Worm (Caenorhabditis elegans) whole organism, early embryonic: ENCODE data around the gene nhr-210.

ENCODE experiments used
- B0310.2 ChIP-seq: sonication (generic microtip); optimal IDR thresholded peaks from 2 replicates; lab custom pipeline; 2016; ENCODE audit warnings: mild to moderate bottlenecking, missing genetic modification characterization, missing compliant biosample characterization
- F13C5.2 ChIP-seq: sonication (generic microtip); optimal IDR thresholded peaks from 2 replicates; lab custom pipeline; 2017; ENCODE audit warnings: mild to moderate bottlenecking, missing genetic modification characterization, inconsistent platforms, missing compliant biosample characterization
- aly-1 ChIP-seq: sonication (generic microtip); optimal IDR thresholded peaks from 2 replicates; lab custom pipeline; 2016; ENCODE audit warnings: missing genetic modification characterization, missing compliant biosample characterization
- ama-1 ChIP-seq: fragments of 150-350 bp; optimal IDR thresholded peaks from 2 replicates; lab custom pipeline; 2014
- ceh-13 ChIP-seq: fragments of 200-800 bp; sonication (Bioruptor generic); optimal IDR thresholded peaks from 2 replicates; lab custom pipeline; 2018; ENCODE audit warnings: mild to moderate bottlenecking, missing genetic modification characterization, missing compliant biosample characterization
- ceh-36 ChIP-seq: sonication (generic microtip); optimal IDR thresholded peaks from 2 replicates; lab custom pipeline; 2016; ENCODE audit warnings: missing genetic modification characterization, inconsistent platforms, missing compliant biosample characterization
- ets-7 ChIP-seq: sonication (generic microtip); optimal IDR thresholded peaks from 2 replicates; lab custom pipeline; 2016; ENCODE audit warnings: missing genotype, missing genetic modification characterization, missing compliant biosample characterization
- flt-1 ChIP-seq: fragments of 200-800 bp; sonication (Bioruptor generic); IDR thresholded peaks from 2 replicates; pipeline ENCODE4 v1.3.6; 2022; ENCODE audit warnings: missing genetic modification characterization, missing compliant biosample characterization
- hmbx-1 ChIP-seq: sonication (generic microtip); optimal IDR thresholded peaks from 2 replicates; lab custom pipeline; 2016; ENCODE audit warnings: mild to moderate bottlenecking, missing genetic modification characterization, missing compliant biosample characterization
- hmg-4 ChIP-seq: fragments of 200-800 bp; sonication (Bioruptor generic); optimal IDR thresholded peaks from 2 replicates; lab custom pipeline; 2018; ENCODE audit warnings: mild to moderate bottlenecking, missing genetic modification characterization, missing compliant biosample characterization
- hnd-1 ChIP-seq: sonication (generic microtip); optimal IDR thresholded peaks from 2 replicates; lab custom pipeline; 2016; ENCODE audit warnings: missing genetic modification characterization, missing compliant biosample characterization
- pes-1 ChIP-seq: fragments of 200-800 bp; sonication (Bioruptor generic); IDR thresholded peaks from 2 replicates; pipeline ENCODE4 v1.3.6; 2022; ENCODE audit warnings: missing genetic modification reagents, missing genetic modification characterization, missing compliant biosample characterization
- scrt-1 ChIP-seq: fragments of 200-800 bp; sonication (Bioruptor generic); IDR thresholded peaks from 2 replicates; pipeline ENCODE4 v1.3.6; 2022; ENCODE audit warnings: missing genetic modification characterization, missing compliant biosample characterization
- sea-1 ChIP-seq: fragments of 200-800 bp; sonication (Bioruptor generic); conservative IDR thresholded peaks from 2 replicates; pipeline ENCODE4 v1.3.6; 2022; ENCODE audit warnings: missing genetic modification characterization, missing compliant biosample characterization
- tbx-11 ChIP-seq: fragments of 200-800 bp; sonication (Bioruptor generic); IDR thresholded peaks from 2 replicates; pipeline ENCODE4 v1.3.6; 2022; ENCODE audit warnings: missing genetic modification characterization, missing compliant biosample characterization
- tbx-37 ChIP-seq: fragments of 200-800 bp; sonication (Bioruptor generic); conservative IDR thresholded peaks from 2 replicates; pipeline ENCODE4 v1.3.6; 2022; ENCODE audit warnings: missing genetic modification reagents, missing genetic modification characterization, missing compliant biosample characterization
- tra-4 ChIP-seq: sonication (generic microtip); optimal IDR thresholded peaks from 2 replicates; lab custom pipeline; 2017; ENCODE audit warnings: missing genetic modification characterization, missing compliant biosample characterization

Gene nhr-210

DNA sequence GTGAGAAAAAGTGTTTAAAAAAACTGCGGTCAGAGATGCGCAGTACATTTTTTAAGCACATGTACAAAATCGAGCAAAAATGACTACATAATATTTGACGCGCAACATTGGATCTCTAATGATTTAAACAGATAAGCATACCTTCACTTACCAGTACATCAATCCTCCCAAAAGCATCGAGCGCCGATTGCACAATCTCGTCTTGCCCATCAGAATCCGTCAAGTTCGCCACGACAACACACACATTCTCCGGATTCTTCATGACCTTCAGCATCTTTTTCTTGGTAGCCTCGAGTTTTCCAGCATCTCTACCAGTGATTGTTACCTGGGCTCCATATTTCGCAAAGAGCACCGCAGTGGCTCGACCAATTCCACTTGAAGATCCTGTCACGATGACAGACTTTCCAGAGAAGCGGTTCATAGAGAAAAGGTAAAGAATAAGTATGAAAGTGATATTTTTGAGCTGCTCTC is 16.5 kb downstream of the nhr-210 start, which contains the start of gene T01G6.10:
Gene T01G6.10, minus strand, starts transcription at position 421 of the 471 bp plus-strand sequence.
- TF ChIP-seq tra-4 (tag; lab: Kevin White, UChicago): no peak
- no peak for TF ChIP-seq hnd-1 (tag; lab: Kevin White, UChicago)
- no peak for TF ChIP-seq tbx-11
- no peak for TF ChIP-seq pes-1 (GFP tag; lab: Robert Waterston, UW)
- TF ChIP-seq aly-1 (tag; lab: Kevin White, UChicago): no peak
- no peak for TF ChIP-seq ets-7 (tag; lab: Kevin White, UChicago)
- TF ChIP-seq tbx-37: no peak
- TF ChIP-seq hmg-4 (GFP tag; lab: Kevin White, UChicago): no peak
- no peak for TF ChIP-seq ceh-13 (GFP tag; lab: Kevin White, UChicago)
- TF ChIP-seq sea-1: no peak
- no peak for TF ChIP-seq flt-1 (GFP tag; lab: Robert Waterston, UW)
- TF ChIP-seq B0310.2 (tag; lab: Kevin White, UChicago): no peak
- TF ChIP-seq scrt-1 (GFP tag; lab: Robert Waterston, UW): no peak
- no peak for TF ChIP-seq ama-1 (lab: Kevin White, UChicago)
- no peak for TF ChIP-seq ceh-36
- TF ChIP-seq F13C5.2: no peak
- TF ChIP-seq hmbx-1 (tag; lab: Kevin White, UChicago): no peak

DNA sequence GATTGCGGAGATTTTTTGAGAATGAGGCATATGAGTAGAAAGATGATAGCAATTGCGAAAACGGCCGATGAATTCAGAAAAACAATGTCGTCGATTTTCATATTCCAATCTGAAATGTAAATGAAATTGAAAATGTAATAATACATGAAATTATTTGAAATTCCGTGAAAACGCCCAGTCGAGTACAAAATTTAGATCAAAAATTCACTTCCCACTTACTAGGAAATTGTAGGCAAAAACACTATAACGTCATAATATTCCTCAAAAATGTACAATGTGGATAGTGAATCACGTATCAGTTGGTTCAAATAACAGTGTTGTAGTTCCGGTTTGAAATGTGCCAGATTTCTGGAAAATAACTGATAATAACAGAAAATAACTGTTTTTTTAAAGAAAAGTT is 18.1 kb downstream of the nhr-210 start, which contains the start of gene str-256:
Gene str-256, minus strand, starts transcription at position 101 of the 400 bp plus-strand sequence.
- TF ChIP-seq F13C5.2 (no peak), hmg-4 (GFP tag; lab: Kevin White, UChicago) (no peak), ets-7 (tag; lab: Kevin White, UChicago) (no peak), hmbx-1 (tag; lab: Kevin White, UChicago) (no peak), ama-1 (lab: Kevin White, UChicago) (no peak), sea-1 (no peak), scrt-1 (GFP tag; lab: Robert Waterston, UW) (no peak), ceh-13 (GFP tag; lab: Kevin White, UChicago) (no peak), flt-1 (GFP tag; lab: Robert Waterston, UW) (no peak), pes-1 (GFP tag; lab: Robert Waterston, UW) (no peak)

DNA sequence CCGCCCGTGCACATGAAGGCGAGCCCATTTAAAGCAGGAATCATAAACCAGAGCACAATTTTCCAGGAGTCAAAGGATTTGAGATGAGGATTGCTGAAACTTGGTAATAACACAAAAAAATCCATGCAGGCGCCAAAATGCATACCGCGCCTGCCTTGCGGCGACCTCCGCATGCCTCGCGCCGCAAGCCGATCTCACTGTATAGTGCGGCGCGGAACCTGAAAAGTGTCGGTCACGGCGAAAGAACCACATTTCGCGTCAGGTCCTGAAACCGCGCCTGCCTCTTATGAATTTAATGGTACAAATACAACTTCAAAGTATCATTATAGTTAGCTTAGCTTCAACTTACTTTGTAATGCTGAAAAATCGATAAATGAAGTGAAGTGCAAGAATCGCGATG is 18.8 kb downstream of the nhr-210 start:
- no peak for TF ChIP-seq aly-1 (tag; lab: Kevin White, UChicago)
- no peak for TF ChIP-seq hmbx-1 (tag; lab: Kevin White, UChicago)
- no peak for TF ChIP-seq tbx-11
- TF ChIP-seq tra-4 (tag; lab: Kevin White, UChicago): no peak
- no peak for TF ChIP-seq scrt-1 (GFP tag; lab: Robert Waterston, UW)
- TF ChIP-seq B0310.2 (tag; lab: Kevin White, UChicago): no peak
- TF ChIP-seq ets-7 (tag; lab: Kevin White, UChicago): no peak
- TF ChIP-seq ceh-36: no peak
- TF ChIP-seq flt-1 (GFP tag; lab: Robert Waterston, UW): no peak
- no peak for TF ChIP-seq pes-1 (GFP tag; lab: Robert Waterston, UW)
- TF ChIP-seq tbx-37: no peak
- no peak for TF ChIP-seq hmg-4 (GFP tag; lab: Kevin White, UChicago)
- TF ChIP-seq sea-1: no peak
- no peak for TF ChIP-seq ama-1 (lab: Kevin White, UChicago)
- no peak for TF ChIP-seq ceh-13 (GFP tag; lab: Kevin White, UChicago)
- TF ChIP-seq hnd-1 (tag; lab: Kevin White, UChicago): no peak

DNA sequence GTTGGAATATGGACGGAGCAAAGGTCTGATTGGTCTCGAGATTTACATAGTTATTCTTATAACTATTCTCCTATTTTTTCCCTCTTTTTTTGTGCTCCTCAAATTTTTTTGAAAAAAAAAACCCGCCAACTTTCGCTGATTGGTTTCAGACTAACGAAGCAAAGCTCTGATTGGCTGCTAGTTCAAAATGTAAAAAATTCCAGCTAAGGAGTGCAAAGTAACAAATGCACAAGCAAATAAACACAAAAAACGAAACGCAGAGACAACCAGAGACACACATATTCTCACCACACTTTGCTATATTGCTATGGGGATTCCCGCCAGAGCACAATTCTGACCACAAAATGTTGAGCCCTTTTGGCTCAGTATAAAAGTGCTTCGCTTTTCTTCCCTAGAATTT is 21.9 kb downstream of the nhr-210 start, which contains the start of gene T01G6.1:
Gene T01G6.1, plus strand, starts transcription at position 301 of the 400 bp plus-strand sequence.
- TF ChIP-seq sea-1 (no peak), tra-4 (tag; lab: Kevin White, UChicago) (no peak), scrt-1 (GFP tag; lab: Robert Waterston, UW) (no peak)

DNA sequence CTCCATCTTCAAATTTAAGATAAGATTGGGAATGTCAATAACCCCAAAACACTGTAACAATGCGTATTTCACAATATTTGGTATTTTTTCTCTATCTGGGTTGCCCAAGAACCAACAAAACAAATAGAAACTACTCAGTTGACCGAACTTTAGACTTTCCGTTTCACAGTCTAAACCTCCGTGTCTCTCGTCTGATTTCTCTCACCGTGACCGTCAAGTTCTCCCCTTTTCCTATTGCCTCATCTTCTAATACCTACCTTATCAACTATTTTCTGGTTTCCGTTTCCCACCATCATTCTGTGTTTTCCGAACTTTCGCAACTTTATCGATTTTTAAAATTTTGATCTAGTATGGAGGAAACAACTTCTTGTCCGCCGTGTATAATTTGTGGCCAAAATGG is 25.1 kb downstream of the nhr-210 start, which contains the start of gene nhr-131:
Gene nhr-131, plus strand, starts transcription at position 87 of the 400 bp plus-strand sequence.
- TF ChIP-seq hnd-1 (tag; lab: Kevin White, UChicago): no peak
- TF ChIP-seq scrt-1 (GFP tag; lab: Robert Waterston, UW): no peak
- TF ChIP-seq flt-1 (GFP tag; lab: Robert Waterston, UW): no peak
- TF ChIP-seq ets-7 (tag; lab: Kevin White, UChicago): no peak

DNA sequence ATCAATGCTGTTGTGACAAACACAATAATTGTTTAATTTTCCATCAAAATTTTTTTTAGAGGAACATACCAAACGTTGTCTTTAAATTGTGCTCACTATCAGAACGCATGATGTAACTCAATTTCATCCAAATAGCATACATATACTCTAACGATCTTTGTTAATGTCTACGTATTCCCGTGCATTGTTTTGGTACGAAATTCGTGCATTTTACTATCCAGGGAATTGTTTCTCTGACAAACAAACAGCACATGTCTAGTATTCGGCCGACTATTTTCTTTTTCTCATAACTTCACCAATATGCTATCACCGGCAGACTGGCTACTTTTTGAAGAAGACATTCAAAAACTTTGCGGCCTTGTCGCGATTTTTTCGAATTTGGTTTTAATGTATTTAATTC is 27.9 kb downstream of the nhr-210 start, which contains the start of gene str-196:
Gene str-196, plus strand, starts transcription at position 301 of the 400 bp plus-strand sequence.
- TF ChIP-seq hnd-1 (tag; lab: Kevin White, UChicago): no peak
- no peak for TF ChIP-seq hmbx-1 (tag; lab: Kevin White, UChicago)
- TF ChIP-seq ceh-13 (GFP tag; lab: Kevin White, UChicago): no peak
- no peak for TF ChIP-seq hmg-4 (GFP tag; lab: Kevin White, UChicago)
- no peak for TF ChIP-seq scrt-1 (GFP tag; lab: Robert Waterston, UW)
- no peak for TF ChIP-seq F13C5.2
- TF ChIP-seq pes-1 (GFP tag; lab: Robert Waterston, UW): no peak
- TF ChIP-seq ceh-36: no peak

DNA sequence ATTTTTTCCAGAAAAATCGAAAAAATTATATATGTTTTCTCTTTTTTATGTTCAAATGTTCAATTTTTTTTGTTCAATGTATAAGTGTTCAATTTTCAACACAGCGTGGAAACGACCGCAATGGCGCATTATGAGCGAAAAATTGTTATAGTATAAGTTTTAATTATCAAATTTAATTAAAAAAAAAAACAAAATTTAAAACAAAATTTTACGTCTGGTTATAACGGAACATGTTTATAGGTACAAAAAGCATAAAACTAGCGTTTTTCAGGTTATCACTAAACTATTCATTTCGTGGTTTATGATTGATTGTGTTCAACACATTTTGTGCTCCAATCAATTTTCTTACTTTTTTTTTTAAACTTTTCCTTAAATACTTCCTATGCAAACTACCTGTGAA is 30.0 kb downstream of the nhr-210 start, which contains the start of gene nhr-106:
Gene nhr-106, plus strand, starts transcription at position 301 of the 400 bp plus-strand sequence.
- TF ChIP-seq flt-1 (GFP tag; lab: Robert Waterston, UW): no peak
- no peak for TF ChIP-seq scrt-1 (GFP tag; lab: Robert Waterston, UW)
- TF ChIP-seq aly-1 (tag; lab: Kevin White, UChicago): no peak
- no peak for TF ChIP-seq hmg-4 (GFP tag; lab: Kevin White, UChicago)
- TF ChIP-seq sea-1: no peak
- no peak for TF ChIP-seq ceh-13 (GFP tag; lab: Kevin White, UChicago)
- no peak for TF ChIP-seq pes-1 (GFP tag; lab: Robert Waterston, UW)
- TF ChIP-seq ama-1 (lab: Kevin White, UChicago): no peak
- TF ChIP-seq tbx-37: no peak
- TF ChIP-seq ets-7 (tag; lab: Kevin White, UChicago): no peak
- TF ChIP-seq tbx-11: no peak
- no peak for TF ChIP-seq ceh-36
- TF ChIP-seq B0310.2 (tag; lab: Kevin White, UChicago): no peak
- no peak for TF ChIP-seq hnd-1 (tag; lab: Kevin White, UChicago)
- TF ChIP-seq tra-4 (tag; lab: Kevin White, UChicago): no peak
